Worm (Caenorhabditis elegans) whole organism, L4 larva: Measurements from ENCODE around the gene cyp-14A1.

Experiments used
- F10B5.3 ChIP-seq: sonication (generic microtip); optimal IDR thresholded peaks from 2 replicates; lab custom pipeline; 2016; ENCODE audit warnings: mild to moderate bottlenecking, missing genetic modification characterization, missing compliant biosample characterization
- F26F4.8 ChIP-seq: fragments of 200-800 bp; sonication (Bioruptor generic); conservative IDR thresholded peaks from 2 replicates; pipeline ENCODE4 v1.3.6; 2022; ENCODE audit warnings: missing genetic modification characterization, missing compliant biosample characterization
- F37D6.2 ChIP-seq: sonication (generic microtip); optimal IDR thresholded peaks from 2 replicates; lab custom pipeline; 2016; ENCODE audit warnings: mild to moderate bottlenecking, missing genetic modification characterization, missing compliant biosample characterization
- F44E2.7 ChIP-seq: fragments of 200-800 bp; sonication (Bioruptor generic); IDR thresholded peaks from 2 replicates; pipeline ENCODE4 v2.1.2; 2022; ENCODE audit warnings: missing genetic modification characterization, missing compliant biosample characterization
- T20F7.1 ChIP-seq: fragments of 200-800 bp; sonication (Bioruptor generic); optimal IDR thresholded peaks from 2 replicates; lab custom pipeline; 2018; ENCODE audit warnings: mild to moderate bottlenecking, missing genetic modification characterization, missing compliant biosample characterization
- T26A8.4 ChIP-seq: fragments of 200-800 bp; sonication (Bioruptor generic); IDR thresholded peaks from 2 replicates; pipeline ENCODE4 v1.3.6; 2022; ENCODE audit warnings: missing genetic modification characterization, missing compliant biosample characterization
- Y48G9A.11 ChIP-seq: fragments of 200-800 bp; sonication (Bioruptor generic); IDR thresholded peaks from 2 replicates; pipeline ENCODE4 v1.3.6; 2022; ENCODE audit warnings: missing genetic modification reagents, missing genetic modification characterization, missing compliant biosample characterization
- Y5F2A.4 ChIP-seq: fragments of 200-800 bp; sonication (Bioruptor generic); optimal IDR thresholded peaks from 2 replicates; lab custom pipeline; 2018; ENCODE audit warnings: mild to moderate bottlenecking, missing genetic modification characterization, missing compliant biosample characterization
- ZK337.2 ChIP-seq: fragments of 200-800 bp; sonication (Bioruptor generic); IDR thresholded peaks from 2 replicates; pipeline ENCODE4 v1.3.6; 2022; ENCODE audit warnings: missing genetic modification reagents, missing genetic modification characterization, missing compliant biosample characterization
- ceh-20 ChIP-seq: fragments of 200-800 bp; sonication (Bioruptor generic); IDR thresholded peaks from 2 replicates; pipeline ENCODE4 v1.3.6; 2022; ENCODE audit warnings: missing genetic modification reagents, missing genetic modification characterization, missing compliant biosample characterization
- ceh-28 ChIP-seq: fragments of 150-350 bp; optimal IDR thresholded peaks from 2 replicates; lab custom pipeline; 2014; ENCODE audit warnings: missing biosample characterization, missing genetic modification reagents, missing genetic modification characterization
- ceh-82 ChIP-seq: sonication (generic microtip); optimal IDR thresholded peaks from 2 replicates; lab custom pipeline; 2017; ENCODE audit warnings: missing biosample characterization, missing genetic modification characterization
- daf-12 ChIP-seq: fragments of 150-350 bp; optimal IDR thresholded peaks from 2 replicates; lab custom pipeline; 2014; ENCODE audit warnings: missing biosample characterization, missing genetic modification reagents, missing genetic modification characterization
- daf-16 ChIP-seq, 3 experiments: sonication (generic microtip); optimal IDR thresholded peaks; 2 replicates each; lab custom pipeline; 2016 to 2017; ENCODE audit warnings: missing genetic modification characterization in 3 of 3, missing genetic modification reagents in 3 of 3, mild to moderate bottlenecking in 2 of 3, missing compliant biosample characterization in 2 of 3, missing biosample characterization in 1 of 3, moderate library complexity in 1 of 3
- daf-19 ChIP-seq: fragments of 200-800 bp; sonication (Bioruptor generic); conservative IDR thresholded peaks from 2 replicates; pipeline ENCODE4 v1.3.6; 2022; ENCODE audit warnings: missing genetic modification characterization, missing compliant biosample characterization
- dmd-6 ChIP-seq: fragments of 200-800 bp; sonication (Bioruptor generic); IDR thresholded peaks from 2 replicates; pipeline ENCODE4 v1.3.6; 2022; ENCODE audit warnings: missing genetic modification reagents, missing genetic modification characterization, missing compliant biosample characterization
- dmd-8 ChIP-seq: fragments of 200-800 bp; sonication (Bioruptor generic); IDR thresholded peaks from 2 replicates; pipeline ENCODE4 v1.3.6; 2022; ENCODE audit warnings: missing genetic modification characterization, missing compliant biosample characterization
- dpl-1 ChIP-seq: fragments of 150-350 bp; optimal IDR thresholded peaks from 2 replicates; lab custom pipeline; 2014; ENCODE audit warnings: missing biosample characterization, missing genetic modification reagents, missing genetic modification characterization
- dve-1 ChIP-seq: sonication (generic microtip); optimal IDR thresholded peaks from 2 replicates; lab custom pipeline; 2017; ENCODE audit warnings: antibody characterized with exemption, mild to moderate bottlenecking, missing genetic modification characterization, missing compliant biosample characterization; ENCODE audit not compliant: insufficient read depth
- egl-27 ChIP-seq: sonication (generic microtip); optimal IDR thresholded peaks from 3 replicates; lab custom pipeline; 2017; ENCODE audit warnings: missing biosample characterization, missing genetic modification reagents, missing genetic modification characterization
- egl-43 ChIP-seq: fragments of 200-800 bp; sonication (Bioruptor generic); IDR thresholded peaks from 2 replicates; pipeline ENCODE4 v1.3.6; 2022; ENCODE audit warnings: missing genetic modification reagents, missing genetic modification characterization, missing compliant biosample characterization
- hif-1 ChIP-seq, 2 experiments: sonication (generic microtip); optimal IDR thresholded peaks; 2 replicates each; lab custom pipeline; 2016 to 2017; ENCODE audit warnings: missing compliant biosample characterization in 2 of 2, missing genetic modification characterization in 2 of 2, missing genetic modification reagents in 2 of 2, missing genotype in 2 of 2, mild to moderate bottlenecking in 1 of 2
- hmg-1.1 ChIP-seq: fragments of 200-800 bp; sonication (Bioruptor generic); IDR thresholded peaks from 2 replicates; pipeline ENCODE4 v1.3.6; 2022; ENCODE audit warnings: missing genetic modification reagents, missing genetic modification characterization, missing compliant biosample characterization
- jun-1 ChIP-seq: fragments of 150-350 bp; optimal IDR thresholded peaks from 2 replicates; lab custom pipeline; 2014; ENCODE audit warnings: missing biosample characterization, missing genetic modification reagents, missing genetic modification characterization
- lin-29 ChIP-seq: fragments of 200-800 bp; sonication (Bioruptor generic); IDR thresholded peaks from 2 replicates; pipeline ENCODE4 v1.3.6; 2022; ENCODE audit warnings: missing genetic modification reagents, missing genetic modification characterization, missing compliant biosample characterization
- lin-38 ChIP-seq: fragments of 200-800 bp; sonication (Bioruptor generic); IDR thresholded peaks from 2 replicates; pipeline ENCODE4 v1.3.6; 2022; ENCODE audit warnings: missing genetic modification reagents, missing genetic modification characterization, missing compliant biosample characterization
- lin-39 ChIP-seq: fragments of 150-350 bp; optimal IDR thresholded peaks from 2 replicates; lab custom pipeline; 2014; ENCODE audit warnings: missing biosample characterization, missing genetic modification reagents, missing genetic modification characterization
- lsy-2 ChIP-seq, 2 experiments: fragments of 150-350 bp in 1 of 2; sonication (generic microtip) in 1 of 2; optimal IDR thresholded peaks; 2 replicates each; lab custom pipeline; 2014 to 2017; ENCODE audit warnings: missing biosample characterization in 2 of 2, missing genetic modification characterization in 2 of 2
- mep-1 ChIP-seq: fragments of 150-350 bp; sonication (generic microtip); optimal IDR thresholded peaks from 3 replicates; lab custom pipeline; 2014; ENCODE audit warnings: missing biosample characterization, missing genetic modification characterization
- mxl-3 ChIP-seq: fragments of 200-800 bp; sonication (Bioruptor generic); optimal IDR thresholded peaks from 2 replicates; lab custom pipeline; 2018; ENCODE audit warnings: mild to moderate bottlenecking, missing genetic modification characterization, missing compliant biosample characterization
- nhr-111 ChIP-seq: fragments of 200-800 bp; sonication (Bioruptor generic); optimal IDR thresholded peaks from 2 replicates; lab custom pipeline; 2018; ENCODE audit warnings: mild to moderate bottlenecking, missing genetic modification characterization, missing compliant biosample characterization
- nhr-41 ChIP-seq: fragments of 200-800 bp; sonication (Bioruptor generic); IDR thresholded peaks from 2 replicates; pipeline ENCODE4 v1.3.6; 2022; ENCODE audit warnings: missing genetic modification reagents, missing genetic modification characterization, missing compliant biosample characterization
- nhr-48 ChIP-seq: sonication (generic microtip); optimal IDR thresholded peaks from 2 replicates; lab custom pipeline; 2016; ENCODE audit warnings: mild to moderate bottlenecking, missing genetic modification characterization, missing compliant biosample characterization
- nhr-76 ChIP-seq: fragments of 150-350 bp; optimal IDR thresholded peaks from 2 replicates; lab custom pipeline; 2014; ENCODE audit warnings: missing biosample characterization, missing genetic modification characterization
- pha-4 ChIP-seq, 2 experiments: fragments of 150-350 bp in 1 of 2; fragments of 200-800 bp in 1 of 2; sonication (Bioruptor generic) in 1 of 2; IDR thresholded peaks in 1 of 2; optimal IDR thresholded peaks in 1 of 2; 2 replicates each; pipeline versions ENCODE4 v1.3.6 to Lab custom; 2014 to 2022; ENCODE audit warnings: missing genetic modification characterization in 2 of 2, missing genetic modification reagents in 2 of 2, missing biosample characterization in 1 of 2, missing compliant biosample characterization in 1 of 2
- pqm-1 ChIP-seq: sonication (generic microtip); optimal IDR thresholded peaks from 2 replicates; lab custom pipeline; 2017; ENCODE audit warnings: missing biosample characterization, missing genetic modification characterization
- sdz-12 ChIP-seq: fragments of 200-800 bp; sonication (Bioruptor generic); optimal IDR thresholded peaks from 2 replicates; lab custom pipeline; 2018; ENCODE audit warnings: mild to moderate bottlenecking, missing genetic modification characterization, missing compliant biosample characterization
- snpc-1.2 ChIP-seq: fragments of 200-800 bp; sonication (Bioruptor generic); IDR thresholded peaks from 2 replicates; pipeline ENCODE4 v1.3.6; 2022; ENCODE audit warnings: missing genetic modification reagents, missing genetic modification characterization, missing compliant biosample characterization
- snpc-4 ChIP-seq: fragments of 150-350 bp; optimal IDR thresholded peaks from 2 replicates; lab custom pipeline; 2014; ENCODE audit warnings: missing biosample characterization, missing genetic modification characterization
- spr-1 ChIP-seq: sonication (generic microtip); optimal IDR thresholded peaks from 2 replicates; lab custom pipeline; 2016; ENCODE audit warnings: mild to moderate bottlenecking, missing genetic modification characterization, missing compliant biosample characterization
- spr-3 ChIP-seq: fragments of 200-800 bp; sonication (Bioruptor generic); optimal IDR thresholded peaks from 2 replicates; lab custom pipeline; 2018; ENCODE audit warnings: mild to moderate bottlenecking, missing genetic modification characterization, missing compliant biosample characterization
- tra-1 ChIP-seq: fragments of 200-800 bp; sonication (Bioruptor generic); IDR thresholded peaks from 2 replicates; pipeline ENCODE4 v1.3.6; 2022; ENCODE audit warnings: missing genetic modification reagents, missing genetic modification characterization, missing compliant biosample characterization
- unc-130 ChIP-seq: sonication (generic microtip); optimal IDR thresholded peaks from 2 replicates; lab custom pipeline; 2016; ENCODE audit warnings: missing genetic modification reagents, missing genetic modification characterization, missing compliant biosample characterization
- unc-62 ChIP-seq, 3 experiments: fragments of 150-350 bp in 1 of 3; sonication (generic microtip); optimal IDR thresholded peaks in 2 of 3; peaks in 1 of 3; 1 replicate in 1 of 3; 2 replicates in 2 of 3; lab custom pipeline; 2014 to 2017; ENCODE audit warnings: missing biosample characterization in 3 of 3, missing genetic modification characterization in 3 of 3, missing genetic modification reagents in 3 of 3, missing genotype in 1 of 3
- zag-1 ChIP-seq: fragments of 150-350 bp; optimal IDR thresholded peaks from 2 replicates; lab custom pipeline; 2014; ENCODE audit warnings: missing biosample characterization, missing genetic modification characterization
- zfp-3 ChIP-seq: fragments of 200-800 bp; sonication (Bioruptor generic); conservative IDR thresholded peaks from 2 replicates; pipeline ENCODE4 v1.3.6; 2022; ENCODE audit warnings: missing genetic modification reagents, missing genetic modification characterization, missing compliant biosample characterization
- zip-2 ChIP-seq: fragments of 150-350 bp; optimal IDR thresholded peaks from 2 replicates; lab custom pipeline; 2014; ENCODE audit warnings: missing biosample characterization, missing genetic modification characterization
- ztf-11 ChIP-seq: fragments of 150-350 bp; optimal IDR thresholded peaks from 2 replicates; lab custom pipeline; 2014; ENCODE audit warnings: missing biosample characterization, missing genetic modification characterization
- ztf-7 ChIP-seq: fragments of 150-350 bp; optimal IDR thresholded peaks from 2 replicates; lab custom pipeline; 2014; ENCODE audit warnings: missing biosample characterization, missing genetic modification characterization

cyp-14A1 gene

DNA sequence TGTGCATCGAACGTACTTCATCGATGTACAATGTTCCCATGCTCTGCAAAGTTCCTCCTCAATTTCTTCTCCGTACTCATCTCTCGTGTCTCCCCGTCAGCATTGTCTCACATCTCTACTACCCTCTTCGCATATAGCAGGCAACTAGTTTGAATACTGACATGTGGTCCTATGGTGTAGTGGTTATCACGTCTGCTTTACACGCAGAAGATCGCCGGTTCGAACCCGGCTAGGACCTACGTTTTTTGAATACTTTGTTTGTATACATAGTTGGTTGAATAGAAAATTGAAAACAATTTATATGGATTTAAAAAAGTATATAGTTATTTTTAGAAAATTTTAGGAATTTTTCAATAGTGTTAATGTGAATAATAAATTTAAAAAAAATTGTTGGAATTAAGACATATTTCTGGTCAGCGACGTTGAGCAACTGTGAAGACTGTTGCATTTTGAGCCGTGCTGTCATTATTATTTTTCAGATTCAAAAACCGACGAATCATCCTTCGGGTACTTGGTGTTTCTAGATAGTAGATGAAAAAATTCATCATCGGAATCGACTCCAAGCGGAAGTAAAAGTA lies 39.8 kb upstream of the cyp-14A1 start (continued):
- TF ChIP-seq hif-1 (tag; optimal IDR thresholded peaks at IDR 0.05; lab: Kevin White, UChicago) (no peak), zag-1 (no peak), F26F4.8 (GFP tag; lab: Robert Waterston, UW) (peak; percentile 80), lin-39 (tag; lab: Kevin White, UChicago) (no peak), ceh-82 (tag; lab: Kevin White, UChicago) (no peak), spr-1 (tag; lab: Kevin White, UChicago) (peak; percentile 79), spr-3 (GFP tag; lab: Kevin White, UChicago) (peak; percentile 83), tra-1 (GFP tag; lab: Robert Waterston, UW) (peak; percentile 96), zip-2 (tag; lab: Kevin White, UChicago) (peak; percentile 62), hmg-1.1 (GFP tag; lab: Robert Waterston, UW) (peak; percentile 98), snpc-1.2 (GFP tag; lab: Robert Waterston, UW) (peak; percentile 92), sdz-12 (GFP tag; lab: Kevin White, UChicago) (peak; percentile 90), nhr-76 (tag; lab: Kevin White, UChicago) (no peak), ztf-7 (tag; lab: Kevin White, UChicago) (peak; percentile 88), daf-19 (peak; percentile 97), F44E2.7 (peak; percentile 94), mep-1 (no peak), T26A8.4 (GFP tag; lab: Robert Waterston, UW) (no peak), egl-27 (no peak), ztf-11 (no peak), pha-4 (GFP tag; IDR thresholded peaks at IDR 0.05; lab: Robert Waterston, UW) (no peak; the same call in none of the 2 replicates), pha-4 (tag; optimal IDR thresholded peaks at IDR 0.05; lab: Kevin White, UChicago) (peak; percentile 12), dmd-8 (peak; percentile 97), dpl-1 (peak; percentile 57), daf-12 (no peak), Y5F2A.4 (GFP tag; lab: Kevin White, UChicago) (peak; percentile 81), nhr-48 (peak; percentile 78), ZK337.2 (GFP tag; lab: Robert Waterston, UW) (peak; percentile 87), jun-1 (tag; lab: Kevin White, UChicago) (peak; percentile 43), zfp-3 (GFP tag; lab: Robert Waterston, UW) (peak; percentile 85), lsy-2 (tag; optimal IDR thresholded peaks at IDR 0.05; lab: Kevin White, UChicago) (peak in 1 of 2 experiments; percentile 3), mxl-3 (GFP tag; lab: Kevin White, UChicago) (peak; percentile 72), dmd-6 (GFP tag; lab: Robert Waterston, UW) (peak; percentile 76), egl-43 (no peak), dve-1 (peak; percentile 94), daf-16 (GFP tag; optimal IDR thresholded peaks at IDR 0.05; lab: Kevin White, UChicago) (peak; percentile 87 to 97), daf-16 (tag; optimal IDR thresholded peaks at IDR 0.05; lab: Kevin White, UChicago) (peak; percentile 89), Y48G9A.11 (GFP tag; lab: Robert Waterston, UW) (peak; percentile 73), lin-38 (GFP tag; lab: Robert Waterston, UW) (no peak), lin-29 (GFP tag; lab: Robert Waterston, UW) (peak; percentile 83), snpc-4 (tag; lab: Kevin White, UChicago) (no peak), unc-130 (GFP tag; lab: Kevin White, UChicago) (peak; percentile 81), ceh-28 (tag; lab: Kevin White, UChicago) (no peak), ceh-20 (peak; percentile 85), nhr-41 (GFP tag; lab: Robert Waterston, UW) (peak; percentile 90), F10B5.3 (tag; lab: Kevin White, UChicago) (peak; percentile 82), unc-62 (GFP tag; optimal IDR thresholded peaks at IDR 0.05 in 1 of 2; lab: Kevin White, UChicago) (peak in 1 of 2 experiments; percentile 96), unc-62 (tag; optimal IDR thresholded peaks at IDR 0.05; lab: Kevin White, UChicago) (no peak), pqm-1 (tag; lab: Kevin White, UChicago) (no peak), T20F7.1 (GFP tag; lab: Kevin White, UChicago) (peak; percentile 81), F37D6.2 (tag; lab: Kevin White, UChicago) (peak; percentile 78), nhr-111 (GFP tag; lab: Kevin White, UChicago) (peak; percentile 85)
